Fruit fly (Drosophila melanogaster) whole organism, embryonic: ENCODE results near the gene se.
A peak's percentile ranks its signal among the peaks of the same experiment; 100 is the strongest.

Experiments
- BtbVII ChIP-seq: fragments of 200-800 bp; sonication (Bioruptor generic); optimal IDR thresholded peaks from 3 replicates; lab custom pipeline; 2017; ENCODE audit warnings: missing biosample characterization, mild to moderate bottlenecking, missing genetic modification characterization
- CG10959 ChIP-seq: fragments of 200-800 bp; sonication (Bioruptor generic); IDR thresholded peaks from 2 replicates; pipeline ENCODE4 v1.3.6; 2022; ENCODE audit warnings: missing biosample characterization, missing genetic modification characterization
- CG14441 ChIP-seq: fragments of 200-800 bp; sonication (Bioruptor generic); IDR thresholded peaks from 2 replicates; pipeline ENCODE4 v1.3.6; 2022; ENCODE audit warnings: missing biosample characterization, missing genetic modification characterization
- CG16813 ChIP-seq: fragments of 200-800 bp; sonication (Bioruptor generic); IDR thresholded peaks from 3 replicates; pipeline ENCODE4 v1.3.6; 2022; ENCODE audit warnings: missing biosample characterization, missing genetic modification characterization; ENCODE audit not compliant: partially characterized antibody
- CG17829 ChIP-seq: fragments of 200-800 bp; optimal IDR thresholded peaks from 2 replicates; lab custom pipeline; 2019; ENCODE audit warnings: missing biosample characterization, mild to moderate bottlenecking, missing genetic modification characterization, moderate library complexity
- CG18599 ChIP-seq: fragments of 200-800 bp; sonication (Bioruptor generic); optimal IDR thresholded peaks from 3 replicates; lab custom pipeline; 2017; ENCODE audit warnings: missing biosample characterization, missing genetic modification characterization, mild to moderate bottlenecking, moderate library complexity, missing genetic modification reagents
- CG2116 ChIP-seq: fragments of 200-800 bp; sonication (Bioruptor generic); optimal IDR thresholded peaks from 3 replicates; lab custom pipeline; 2018; ENCODE audit warnings: missing biosample characterization, mild to moderate bottlenecking, missing genetic modification characterization
- CG6254 ChIP-seq: fragments of 200-800 bp; sonication (Bioruptor generic); optimal IDR thresholded peaks from 3 replicates; lab custom pipeline; 2017; ENCODE audit warnings: mild to moderate bottlenecking, missing biosample characterization, missing genetic modification reagents, missing genetic modification characterization
- CG6791 ChIP-seq: fragments of 200-800 bp; sonication (Bioruptor generic); IDR thresholded peaks from 3 replicates; pipeline ENCODE4 v1.3.6; 2022; ENCODE audit warnings: missing biosample characterization, missing genetic modification characterization; ENCODE audit not compliant: partially characterized antibody
- CG7839 ChIP-seq: fragments of 200-800 bp; sonication (Bioruptor generic); optimal IDR thresholded peaks from 3 replicates; lab custom pipeline; 2018; ENCODE audit warnings: missing biosample characterization, mild to moderate bottlenecking, missing genetic modification characterization, moderate library complexity
- CG8290 ChIP-seq, 3 experiments: fragments of 200-800 bp; sonication (Bioruptor generic); optimal IDR thresholded peaks; 2 replicates each; lab custom pipeline; 2016 to 2019; ENCODE audit warnings: missing biosample characterization in 3 of 3, missing genetic modification characterization in 3 of 3, mild to moderate bottlenecking in 2 of 3, moderate library complexity in 1 of 3
- CG8944 ChIP-seq: fragments of 200-800 bp; sonication (Bioruptor generic); optimal IDR thresholded peaks from 3 replicates; lab custom pipeline; 2016; ENCODE audit warnings: missing biosample characterization, missing genetic modification characterization
- CTCF ChIP-seq: fragments of 200-800 bp; sonication (Bioruptor generic); optimal IDR thresholded peaks from 2 replicates; lab custom pipeline; 2017; ENCODE audit warnings: missing biosample characterization, mild to moderate bottlenecking, missing genetic modification characterization, moderate library complexity
- Deaf1 ChIP-seq: fragments of 200-800 bp; optimal IDR thresholded peaks from 3 replicates; lab custom pipeline; 2019; ENCODE audit warnings: missing biosample characterization, mild to moderate bottlenecking, missing genetic modification characterization, moderate library complexity
- Dp ChIP-seq: fragments of 200-800 bp; sonication (Bioruptor generic); optimal IDR thresholded peaks from 2 replicates; lab custom pipeline; 2018; ENCODE audit warnings: missing biosample characterization, mild to moderate bottlenecking, missing genetic modification characterization, moderate library complexity
- E2f2 ChIP-seq: fragments of 200-800 bp; sonication (Bioruptor generic); IDR thresholded peaks from 2 replicates; pipeline ENCODE4 v1.3.6; 2022; ENCODE audit warnings: missing biosample characterization, missing genetic modification characterization
- Elba2 ChIP-seq: fragments of 200-800 bp; sonication (Bioruptor generic); optimal IDR thresholded peaks from 3 replicates; lab custom pipeline; 2016; ENCODE audit warnings: missing biosample characterization, missing genetic modification characterization
- Hand ChIP-seq: fragments of 200-800 bp; sonication (Bioruptor generic); optimal IDR thresholded peaks from 2 replicates; lab custom pipeline; 2017; ENCODE audit warnings: mild to moderate bottlenecking, missing biosample characterization, missing genetic modification reagents, missing genetic modification characterization
- Hr39 ChIP-seq: fragments of >200 bp; optimal IDR thresholded peaks from 2 replicates; lab custom pipeline; 2017
- Hr51 ChIP-seq, 2 experiments: fragments of 200-800 bp; sonication (Bioruptor generic); optimal IDR thresholded peaks; 2 replicates in 1 of 2; 3 replicates in 1 of 2; lab custom pipeline; 2016 to 2018; ENCODE audit warnings: missing biosample characterization in 2 of 2, missing genetic modification characterization in 2 of 2, mild to moderate bottlenecking in 1 of 2, moderate library complexity in 1 of 2
- Hr78 ChIP-seq, 2 experiments: fragments of 200-800 bp in 1 of 2; fragments of >200 bp in 1 of 2; sonication (Bioruptor generic) in 1 of 2; optimal IDR thresholded peaks; 2 replicates each; lab custom pipeline; 2017 to 2019; ENCODE audit warnings: missing biosample characterization in 2 of 2, missing genetic modification characterization in 2 of 2, mild to moderate bottlenecking in 1 of 2, moderate library complexity in 1 of 2
- Jarid2 ChIP-seq: fragments of 200-800 bp; sonication (Bioruptor generic); optimal IDR thresholded peaks from 3 replicates; lab custom pipeline; 2017; ENCODE audit warnings: mild to moderate bottlenecking, missing biosample characterization, missing genetic modification reagents, missing genetic modification characterization
- NC2β ChIP-seq: fragments of 200-800 bp; sonication (Bioruptor generic); optimal IDR thresholded peaks from 2 replicates; lab custom pipeline; 2016; ENCODE audit warnings: missing biosample characterization, missing genetic modification characterization
- NfI ChIP-seq: fragments of 200-800 bp; sonication (Bioruptor generic); optimal IDR thresholded peaks from 3 replicates; lab custom pipeline; 2018; ENCODE audit warnings: missing biosample characterization, mild to moderate bottlenecking, missing genetic modification characterization, moderate library complexity
- Oli ChIP-seq: fragments of 200-800 bp; sonication (Bioruptor generic); optimal IDR thresholded peaks from 2 replicates; lab custom pipeline; 2018; ENCODE audit warnings: missing biosample characterization, mild to moderate bottlenecking, missing genetic modification characterization, moderate library complexity
- TFAM ChIP-seq: fragments of 200-800 bp; sonication (Bioruptor generic); optimal IDR thresholded peaks from 2 replicates; lab custom pipeline; 2017; ENCODE audit warnings: missing biosample characterization, missing genetic modification characterization, inconsistent platforms
- ara ChIP-seq: fragments of 200-800 bp; sonication (Bioruptor generic); IDR thresholded peaks from 2 replicates; pipeline ENCODE4 v1.3.6; 2022; ENCODE audit warnings: missing biosample characterization, missing genetic modification characterization
- caup ChIP-seq: fragments of 200-800 bp; sonication (Bioruptor generic); optimal IDR thresholded peaks from 3 replicates; lab custom pipeline; 2017; ENCODE audit warnings: missing biosample characterization, mild to moderate bottlenecking, missing genetic modification characterization, moderate library complexity; ENCODE audit not compliant: severe bottlenecking
- chinmo ChIP-seq: fragments of 200-800 bp; sonication (Bioruptor generic); IDR thresholded peaks from 4 replicates; pipeline ENCODE4 v1.3.6; 2022; ENCODE audit warnings: missing biosample characterization, missing genetic modification characterization; ENCODE audit not compliant: partially characterized antibody
- ci ChIP-seq: fragments of 200-800 bp; sonication (Bioruptor generic); IDR thresholded peaks from 3 replicates; pipeline ENCODE4 v1.3.6; 2022; ENCODE audit warnings: missing biosample characterization, missing genetic modification characterization
- cwo ChIP-seq: fragments of 200-800 bp; sonication (Bioruptor generic); optimal IDR thresholded peaks from 3 replicates; lab custom pipeline; 2017; ENCODE audit warnings: missing biosample characterization, missing genetic modification characterization, mild to moderate bottlenecking, moderate library complexity, missing genetic modification reagents
- dm ChIP-seq: fragments of 200-800 bp; sonication (Bioruptor generic); optimal IDR thresholded peaks from 3 replicates; lab custom pipeline; 2016; ENCODE audit warnings: missing biosample characterization, missing genetic modification characterization
- dpn ChIP-seq, 2 experiments: fragments of 200-800 bp; sonication (Bioruptor generic); optimal IDR thresholded peaks; 3 replicates each; lab custom pipeline; 2016; ENCODE audit warnings: missing biosample characterization in 2 of 2, missing genetic modification characterization in 2 of 2
- ewg ChIP-seq: fragments of 200-800 bp; sonication (Bioruptor generic); optimal IDR thresholded peaks from 3 replicates; lab custom pipeline; 2017; ENCODE audit warnings: mild to moderate bottlenecking, missing biosample characterization, missing genetic modification reagents, missing genetic modification characterization
- fd3F ChIP-seq: fragments of 200-800 bp; sonication (Bioruptor generic); optimal IDR thresholded peaks from 2 replicates; lab custom pipeline; 2018; ENCODE audit warnings: missing biosample characterization, mild to moderate bottlenecking, missing genetic modification characterization, moderate library complexity
- grn ChIP-seq: fragments of 200-800 bp; sonication (Bioruptor generic); optimal IDR thresholded peaks from 3 replicates; lab custom pipeline; 2017; ENCODE audit warnings: missing biosample characterization, missing genetic modification characterization
- ind ChIP-seq: fragments of 200-800 bp; sonication (Bioruptor generic); optimal IDR thresholded peaks from 3 replicates; lab custom pipeline; 2016; ENCODE audit warnings: missing biosample characterization, missing genetic modification characterization
- lov ChIP-seq, 2 experiments: fragments of 200-800 bp in 1 of 2; fragments of >200 bp in 1 of 2; sonication (Bioruptor generic) in 1 of 2; IDR thresholded peaks in 1 of 2; optimal IDR thresholded peaks in 1 of 2; 2 replicates in 1 of 2; 3 replicates in 1 of 2; pipeline versions ENCODE4 v1.3.6 to Lab custom; 2017 to 2022; ENCODE audit warnings: missing biosample characterization in 1 of 2, missing genetic modification characterization in 1 of 2
- otp ChIP-seq: fragments of 200-800 bp; sonication (Bioruptor generic); IDR thresholded peaks from 3 replicates; pipeline ENCODE4, ENCODE4 v1.3.6; 2022; ENCODE audit warnings: missing biosample characterization, missing genetic modification characterization
- pnt ChIP-seq: fragments of 200-800 bp; sonication (Bioruptor generic); optimal IDR thresholded peaks from 3 replicates; lab custom pipeline; 2016; ENCODE audit warnings: missing biosample characterization, missing genetic modification characterization
- pzg ChIP-seq: fragments of 200-800 bp; sonication (Bioruptor generic); optimal IDR thresholded peaks from 3 replicates; lab custom pipeline; 2018; ENCODE audit warnings: missing biosample characterization, mild to moderate bottlenecking, missing genetic modification characterization, moderate library complexity
- row ChIP-seq: fragments of 200-800 bp; sonication (Bioruptor generic); IDR thresholded peaks from 3 replicates; pipeline ENCODE4 v1.3.6; 2022; ENCODE audit warnings: missing biosample characterization, missing genetic modification characterization
- sim ChIP-seq: fragments of 200-800 bp; sonication (Bioruptor generic); IDR thresholded peaks from 2 replicates; pipeline ENCODE4 v1.3.6; 2022; ENCODE audit warnings: missing biosample characterization, missing genetic modification characterization
- ssp ChIP-seq: fragments of 200-800 bp; sonication (Bioruptor generic); IDR thresholded peaks from 2 replicates; pipeline ENCODE4 v1.3.6; 2022; ENCODE audit warnings: missing biosample characterization, missing genetic modification characterization
- tap ChIP-seq: fragments of 200-800 bp; optimal IDR thresholded peaks from 3 replicates; lab custom pipeline; 2019; ENCODE audit warnings: missing biosample characterization, mild to moderate bottlenecking, missing genetic modification characterization, moderate library complexity
- tup ChIP-seq: fragments of 200-800 bp; sonication (Bioruptor generic); optimal IDR thresholded peaks from 2 replicates; lab custom pipeline; 2016; ENCODE audit warnings: missing biosample characterization, mild to moderate bottlenecking, missing genetic modification characterization, moderate library complexity
- twi ChIP-seq: fragments of 200-800 bp; optimal IDR thresholded peaks from 2 replicates; lab custom pipeline; 2019; ENCODE audit warnings: missing biosample characterization, mild to moderate bottlenecking, missing genetic modification characterization, moderate library complexity
- vnd ChIP-seq: fragments of 200-800 bp; sonication (Bioruptor generic); IDR thresholded peaks from 3 replicates; pipeline ENCODE4 v1.3.6; 2022; ENCODE audit warnings: missing biosample characterization, missing genetic modification characterization; ENCODE audit not compliant: partially characterized antibody
- yki ChIP-seq: fragments of >200 bp; optimal IDR thresholded peaks from 3 replicates; lab custom pipeline; 2018

The se gene

DNA sequence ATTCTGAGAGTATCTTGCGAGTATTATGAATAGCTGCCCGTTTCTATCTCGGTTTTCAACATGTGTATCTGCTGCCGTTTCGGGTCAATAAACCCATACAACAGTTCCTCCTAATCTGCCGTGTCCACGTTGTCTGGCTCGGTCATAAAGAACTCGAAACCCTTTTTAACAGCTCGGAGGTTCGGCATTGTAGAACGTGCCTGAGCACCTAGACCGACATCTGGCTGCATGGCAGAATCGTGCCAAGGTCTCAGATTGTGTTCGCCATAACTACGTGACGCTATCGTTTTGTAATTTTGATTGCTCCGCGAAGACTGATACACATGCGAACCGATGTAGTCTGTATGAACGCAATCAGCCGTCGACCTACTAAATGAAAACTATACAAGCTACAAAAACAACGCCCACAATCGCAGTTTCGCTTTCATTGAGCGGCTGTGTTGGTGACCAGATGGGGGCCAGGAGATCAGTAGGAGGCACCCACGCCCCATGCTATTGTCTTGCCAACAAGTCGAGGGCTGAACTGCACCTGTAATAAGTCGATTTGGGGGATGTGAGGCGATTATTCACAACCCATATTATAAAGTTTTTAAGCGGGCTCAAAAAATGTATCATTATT is 33.8 kb downstream of the se start (continued):
- TF ChIP-seq BtbVII (no peak), CG8290 (GFP tag; optimal IDR thresholded peaks at IDR 0.05; lab: Kevin White, UChicago) (no peak), CG8290 (tag; optimal IDR thresholded peaks at IDR 0.05; lab: Kevin White, UChicago) (no peak), Oli (tag; lab: Kevin White, UChicago) (no peak), pzg (no peak), CG6791 (GFP tag; lab: Robert Waterston, UW) (no peak), CG18599 (GFP tag; lab: Kevin White, UChicago) (no peak), ssp (GFP tag; lab: Robert Waterston, UW) (no peak), E2f2 (no peak), tup (GFP tag; lab: Kevin White, UChicago) (no peak), ara (GFP tag; lab: Robert Waterston, UW) (0 out of 2 replicates have a peak, but pooled peaks have one; percentile 43), Hr78 (GFP tag; optimal IDR thresholded peaks at IDR 0.05; lab: Kevin White, UChicago) (no peak), Hr39 (lab: Kevin White, UChicago) (no peak), vnd (GFP tag; lab: Robert Waterston, UW) (no peak), pnt (no peak), CG6254 (GFP tag; lab: Kevin White, UChicago) (no peak), ci (peak; percentile 27; the same call in 1 of the 3 replicates), dpn (GFP tag; optimal IDR thresholded peaks at IDR 0.05; lab: Kevin White, UChicago) (no peak), TFAM (no peak), Jarid2 (no peak), CG17829 (tag; lab: Kevin White, UChicago) (no peak), Hr51 (GFP tag; optimal IDR thresholded peaks at IDR 0.05; lab: Kevin White, UChicago) (no peak), caup (GFP tag; lab: Kevin White, UChicago) (no peak), fd3F (GFP tag; lab: Kevin White, UChicago) (no peak), grn (GFP tag; lab: Kevin White, UChicago) (peak; percentile 26), yki (lab: Kevin White, UChicago) (no peak), otp (GFP tag; lab: Robert Waterston, UW) (no peak), cwo (GFP tag; lab: Kevin White, UChicago) (peak; percentile 76), Dp (no peak), chinmo (GFP tag; lab: Robert Waterston, UW) (peak; percentile 89), CG14441 (GFP tag; lab: Robert Waterston, UW) (no peak), CG16813 (GFP tag; lab: Robert Waterston, UW) (no peak), dm (GFP tag; lab: Kevin White, UChicago) (no peak), NC2β (GFP tag; lab: Kevin White, UChicago) (no peak), CG10959 (GFP tag; lab: Robert Waterston, UW) (no peak), CG2116 (GFP tag; lab: Kevin White, UChicago) (no peak), ind (no peak), row (GFP tag; lab: Robert Waterston, UW) (no peak), Deaf1 (tag; lab: Kevin White, UChicago) (peak; percentile 19), NfI (GFP tag; lab: Kevin White, UChicago) (no peak), tap (no peak), sim (GFP tag; lab: Robert Waterston, UW) (no peak), Elba2 (GFP tag; lab: Kevin White, UChicago) (no peak), CG7839 (no peak), CTCF (no peak), lov (optimal IDR thresholded peaks at IDR 0.05; lab: Kevin White, UChicago) (no peak), lov (GFP tag; IDR thresholded peaks at IDR 0.05; lab: Robert Waterston, UW) (no peak), CG8944 (no peak), twi (tag; lab: Kevin White, UChicago) (peak; percentile 83), Hand (GFP tag; lab: Kevin White, UChicago) (no peak), ewg (GFP tag; lab: Kevin White, UChicago) (no peak)
